Fruit fly (Drosophila melanogaster) whole organism: ENCODE results near the gene Osi6.

Experiments used
- CG8478 ChIP-seq: fragments of >200 bp; optimal IDR thresholded peaks from 2 replicates; lab custom pipeline; 2018; ENCODE audit warnings: inconsistent platforms
- Dll ChIP-seq: fragments of >200 bp; optimal IDR thresholded peaks from 2 replicates; lab custom pipeline; 2017
- pan ChIP-seq: fragments of >200 bp; optimal IDR thresholded peaks from 2 replicates; lab custom pipeline; 2017
- psq ChIP-seq: fragments of >200 bp; optimal IDR thresholded peaks from 2 replicates; lab custom pipeline; 2017
- usp ChIP-seq: fragments of >200 bp; optimal IDR thresholded peaks from 2 replicates; lab custom pipeline; 2017; ENCODE audit warnings: missing biosample characterization, missing genetic modification characterization, mixed read lengths

- TF ChIP-seq pan (lab: Kevin White, UChicago) = no peak
- no peak for TF ChIP-seq psq (lab: Kevin White, UChicago)
- TF ChIP-seq usp (GFP tag; lab: Kevin White, UChicago) = no peak
- TF ChIP-seq Dll (lab: Kevin White, UChicago) = no peak
- TF ChIP-seq CG8478 (lab: Kevin White, UChicago) = no peak
These were observed 31.4 kb downstream of the Osi6 start, which contains the start of gene Osi10b for dm6 chr3R:6265890-6266289.
